Worm (Caenorhabditis elegans): Measurements from ENCODE around the gene chil-9.

The chil-9 gene

DNA sequence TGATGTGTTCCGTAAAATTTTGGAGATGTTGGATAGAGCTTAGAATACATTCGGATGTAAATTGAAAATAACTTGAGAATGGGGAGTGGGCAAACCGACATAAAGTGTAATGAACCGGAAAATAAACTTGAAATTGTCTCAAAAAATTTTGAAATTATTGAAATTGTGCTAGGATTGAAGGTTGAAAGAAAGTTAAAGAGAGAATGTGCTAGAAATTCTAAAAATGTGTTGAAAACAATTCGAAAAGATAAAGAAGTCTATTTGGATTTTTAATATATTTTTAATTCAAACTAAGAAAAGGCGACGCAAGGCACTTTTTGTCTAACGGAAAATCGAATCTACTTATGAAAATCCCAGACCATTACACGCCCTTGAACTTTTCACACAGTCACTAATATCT is 11.3 kb downstream of the chil-9 start, which contains the start of gene ZK938.3:
ZK938.3 (minus strand) TSS at position 101 of the 400 bp plus-strand sequence.
- TF ChIP-seq alr-1 (tag; optimal IDR thresholded peaks at IDR 0.05) (no peak), nhr-77 (tag; optimal IDR thresholded peaks at IDR 0.05) (no peak), mab-5 (tag; optimal IDR thresholded peaks at IDR 0.05) (no peak), Y55F3AM.14 (GFP tag; optimal IDR thresholded peaks at IDR 0.05) (no peak), lin-11 (tag; optimal IDR thresholded peaks at IDR 0.05) (no peak), ama-1 (optimal IDR thresholded peaks at IDR 0.05) (no peak), crh-2 (tag; optimal IDR thresholded peaks at IDR 0.05) (no peak), ceh-16 (tag; optimal IDR thresholded peaks at IDR 0.05) (no peak), sma-3 (GFP tag; optimal IDR thresholded peaks at IDR 0.05) (no peak), ZK546.5 (tag; optimal IDR thresholded peaks at IDR 0.05) (no peak), skn-1 (tag; optimal IDR thresholded peaks at IDR 0.05) (no peak)

DNA sequence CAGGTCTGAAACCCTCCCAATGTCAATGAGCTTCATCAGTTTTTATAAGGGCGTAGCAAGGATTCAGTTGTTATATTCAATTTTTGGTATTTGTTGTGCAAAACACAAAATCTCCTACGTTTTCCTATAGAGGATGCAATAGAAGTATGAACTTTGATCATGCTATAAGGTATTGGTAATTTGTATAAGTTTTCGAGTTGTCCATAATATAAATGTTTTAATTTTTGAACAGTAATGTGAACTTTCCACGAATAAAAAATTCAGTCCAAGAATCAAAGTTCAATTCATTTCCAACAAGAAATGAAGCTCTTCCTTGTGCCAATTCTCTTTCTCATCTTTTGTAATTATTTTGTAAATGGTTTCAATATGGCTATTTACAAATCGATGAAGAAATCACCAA is 14.1 kb downstream of the chil-9 start, which contains the start of gene ZK938.12:
ZK938.12 (plus strand) TSS at position 301 of the 400 bp plus-strand sequence.
- TF ChIP-seq blmp-1 (tag; optimal IDR thresholded peaks at IDR 0.05; ENCODE audit: insufficient read depth) (no peak), nhr-25 (tag; optimal IDR thresholded peaks at IDR 0.05) (no peak), mab-5 (tag; optimal IDR thresholded peaks at IDR 0.05) (no peak), lin-13 (GFP tag; optimal IDR thresholded peaks at IDR 0.05) (no peak), elt-1 (tag; optimal IDR thresholded peaks at IDR 0.05) (no peak), fos-1 (tag; optimal IDR thresholded peaks at IDR 0.05) (no peak), nhr-237 (tag; optimal IDR thresholded peaks at IDR 0.05) (no peak), Y55F3AM.14 (GFP tag; optimal IDR thresholded peaks at IDR 0.05) (no peak), F13H6.1 (tag; optimal IDR thresholded peaks at IDR 0.05) (no peak), nhr-11 (tag; optimal IDR thresholded peaks at IDR 0.05) (no peak), sma-9 (GFP tag; optimal IDR thresholded peaks at IDR 0.05) (no peak), sma-9 (tag; optimal IDR thresholded peaks at IDR 0.05) (no peak), aly-2 (tag; optimal IDR thresholded peaks at IDR 0.05) (no peak), ztf-1 (GFP tag; conservative IDR thresholded peaks at IDR 0.05) (no peak), gmeb-1 (tag; optimal IDR thresholded peaks at IDR 0.05) (no peak), mbf-1 (tag; optimal IDR thresholded peaks at IDR 0.05) (no peak), mdl-1 (tag; optimal IDR thresholded peaks at IDR 0.05) (no peak), nhr-10 (tag; optimal IDR thresholded peaks at IDR 0.05) (no peak)

DNA sequence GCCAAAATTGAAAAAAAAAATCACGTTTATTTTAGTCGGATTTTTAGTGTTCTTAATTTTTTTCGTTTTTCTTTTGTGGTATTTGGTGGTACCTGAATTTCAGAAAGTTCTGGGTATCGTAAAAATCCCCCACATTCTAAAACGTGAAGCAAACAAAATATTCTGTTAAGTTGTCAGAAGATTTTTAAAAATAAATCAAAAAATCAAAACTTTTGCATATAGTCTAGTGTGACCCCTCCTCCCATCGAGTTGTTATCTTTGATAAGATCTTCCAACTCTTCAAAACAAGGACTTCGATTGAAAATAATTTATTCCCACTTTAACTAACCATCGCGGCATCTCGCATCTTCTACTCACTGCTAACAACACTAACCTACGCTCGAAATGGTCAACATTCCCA is 16.0 kb downstream of the chil-9 start, which contains the start of gene ZK938.1:
ZK938.1 (plus strand) TSS at position 301 of the 400 bp plus-strand sequence.
- TF ChIP-seq lsy-2 (tag; optimal IDR thresholded peaks at IDR 0.05) = no peak
- TF ChIP-seq sem-4 (tag; optimal IDR thresholded peaks at IDR 0.05) = no peak
- TF ChIP-seq mbf-1 (tag; optimal IDR thresholded peaks at IDR 0.05) = no peak
- no peak for TF ChIP-seq ztf-11 (tag; optimal IDR thresholded peaks at IDR 0.05)
- no peak for TF ChIP-seq nhr-12 (tag; optimal IDR thresholded peaks at IDR 0.05)

DNA sequence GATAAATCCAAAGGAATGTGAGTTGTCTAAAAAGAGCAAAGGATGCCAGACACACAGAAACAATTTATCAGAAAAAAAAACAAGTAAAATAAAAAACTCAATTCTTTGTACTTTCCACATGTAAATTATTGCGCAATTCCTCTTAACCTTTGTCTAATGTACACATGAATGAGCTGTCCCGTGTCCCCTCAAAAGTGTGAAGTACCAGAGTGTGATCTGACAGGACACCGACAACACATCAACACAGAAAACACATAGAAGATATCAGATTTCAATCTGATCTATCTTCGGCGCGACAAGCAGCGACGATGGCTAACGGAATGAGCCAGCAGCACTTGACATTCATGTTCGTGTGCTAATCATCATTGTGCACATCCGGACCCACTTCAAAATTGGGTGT is 16.6 kb downstream of the chil-9 start:
- no peak for TF ChIP-seq sem-4 (tag; optimal IDR thresholded peaks at IDR 0.05)

DNA sequence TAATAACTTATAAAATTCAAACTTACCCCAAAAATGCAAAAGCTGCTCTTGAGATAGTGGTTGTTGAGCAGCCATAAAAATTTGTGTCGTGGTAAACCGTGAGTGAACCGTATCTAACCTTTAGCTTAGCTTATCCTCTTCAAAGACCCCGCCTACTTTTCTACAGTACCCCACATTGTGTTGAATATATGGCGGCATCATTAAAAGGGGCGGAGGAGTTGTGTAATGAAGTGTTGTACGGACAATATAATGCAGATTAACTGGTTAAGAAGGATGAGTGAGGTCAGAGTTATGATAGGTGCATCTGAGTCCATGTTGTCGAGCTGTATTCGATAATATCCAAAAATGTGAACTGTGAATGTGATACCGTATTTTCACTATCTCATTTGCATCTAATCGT is 17.3 kb downstream of the chil-9 start, which contains the start of gene eyg-1:
eyg-1 (minus strand) TSS at position 101 of the 400 bp plus-strand sequence.
- no peak for TF ChIP-seq nhr-21 (tag; optimal IDR thresholded peaks at IDR 0.05)
- no peak for TF ChIP-seq ztf-4 (tag; optimal IDR thresholded peaks at IDR 0.05)
- TF ChIP-seq nhr-11 (tag; optimal IDR thresholded peaks at IDR 0.05) = no peak
- no peak for TF ChIP-seq lin-13 (GFP tag; optimal IDR thresholded peaks at IDR 0.05)
- no peak for TF ChIP-seq nhr-12 (tag; optimal IDR thresholded peaks at IDR 0.05)
- TF ChIP-seq ama-1 (optimal IDR thresholded peaks at IDR 0.05) = no peak

DNA sequence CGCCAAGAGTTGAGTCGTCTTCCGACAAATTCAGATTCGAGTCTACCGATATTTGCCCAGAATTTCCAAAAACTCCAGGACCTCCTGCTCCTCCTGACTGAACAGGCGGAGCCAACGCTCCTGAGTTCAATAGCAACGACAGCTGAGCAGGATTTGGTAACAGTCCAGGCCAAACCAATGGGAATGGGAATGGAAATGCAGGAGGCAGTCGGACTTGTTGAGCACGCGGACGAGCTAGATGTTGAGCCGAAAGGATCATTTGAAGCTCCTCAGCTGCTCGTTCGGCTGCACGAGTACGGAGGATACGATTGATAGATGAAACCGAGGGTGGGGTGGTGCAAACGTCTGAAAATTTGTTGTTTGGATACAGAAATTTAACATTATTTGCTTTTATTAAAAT is 18.2 kb downstream of the chil-9 start:
- TF ChIP-seq sem-4 (tag; optimal IDR thresholded peaks at IDR 0.05) = no peak
- TF ChIP-seq snpc-4 (tag; optimal IDR thresholded peaks at IDR 0.05) = no peak
- TF ChIP-seq mdl-1 (tag; optimal IDR thresholded peaks at IDR 0.05) = no peak
- no peak for TF ChIP-seq skn-1 (tag; optimal IDR thresholded peaks at IDR 0.05)
- TF ChIP-seq mbf-1 (tag; optimal IDR thresholded peaks at IDR 0.05) = no peak
- no peak for TF ChIP-seq ztf-1 (GFP tag; conservative IDR thresholded peaks at IDR 0.05)
- no peak for TF ChIP-seq lin-39 (tag; optimal IDR thresholded peaks at IDR 0.05)
- no peak for TF ChIP-seq unc-62 (GFP tag; optimal IDR thresholded peaks at IDR 0.05)

Measured in whole organism, L2 larva.